Worm (Caenorhabditis elegans) whole organism, young adult: Measurements from ENCODE around the gene acy-2.

Experiments used
- B0035.1 ChIP-seq: sonication (generic microtip); optimal IDR thresholded peaks from 2 replicates; lab custom pipeline; 2016; ENCODE audit warnings: missing genetic modification characterization, mild to moderate bottlenecking, missing compliant biosample characterization, missing genotype, missing genetic modification reagents
- B0261.1 ChIP-seq: sonication (generic microtip); optimal IDR thresholded peaks from 2 replicates; lab custom pipeline; 2016; ENCODE audit warnings: mild to moderate bottlenecking, missing genetic modification characterization, moderate library complexity, missing compliant biosample characterization
- D2030.7 ChIP-seq: fragments of 200-800 bp; sonication (Bioruptor generic); IDR thresholded peaks from 2 replicates; pipeline ENCODE4 v1.3.6; 2022; ENCODE audit warnings: missing genetic modification reagents, missing genetic modification characterization, missing compliant biosample characterization
- F10E7.11 ChIP-seq: sonication (generic microtip); optimal IDR thresholded peaks from 2 replicates; lab custom pipeline; 2017; ENCODE audit warnings: mild to moderate bottlenecking, missing genetic modification characterization, moderate library complexity, missing compliant biosample characterization
- F22D6.2 ChIP-seq: sonication (generic microtip); optimal IDR thresholded peaks from 2 replicates; lab custom pipeline; 2016; ENCODE audit warnings: mild to moderate bottlenecking, missing genetic modification characterization, missing compliant biosample characterization
- F23B12.7 ChIP-seq: sonication (generic microtip); optimal IDR thresholded peaks from 2 replicates; lab custom pipeline; 2017; ENCODE audit warnings: missing genetic modification characterization, mild to moderate bottlenecking, missing compliant biosample characterization, antibody characterized with exemption, moderate library complexity; ENCODE audit not compliant: insufficient read depth
- F33H1.4 ChIP-seq: fragments of 200-800 bp; sonication (Bioruptor generic); IDR thresholded peaks from 2 replicates; pipeline ENCODE4 v1.3.6; 2022; ENCODE audit warnings: missing genetic modification reagents, missing genetic modification characterization, missing compliant biosample characterization
- F39B2.1 ChIP-seq: fragments of 200-800 bp; sonication (Bioruptor generic); IDR thresholded peaks from 2 replicates; pipeline ENCODE4 v1.3.6; 2022; ENCODE audit warnings: missing genetic modification reagents, missing genetic modification characterization, missing compliant biosample characterization
- F55B11.4 ChIP-seq: sonication (generic microtip); optimal IDR thresholded peaks from 2 replicates; lab custom pipeline; 2016; ENCODE audit warnings: missing compliant biosample characterization, missing genetic modification characterization, borderline replicate concordance; ENCODE audit not compliant: insufficient read depth
- K12H6.12 ChIP-seq: fragments of 200-800 bp; sonication (Bioruptor generic); optimal IDR thresholded peaks from 2 replicates; lab custom pipeline; 2018; ENCODE audit warnings: mild to moderate bottlenecking, missing genetic modification characterization, missing compliant biosample characterization
- Y53F4B.3 ChIP-seq: fragments of 200-800 bp; sonication (Bioruptor generic); IDR thresholded peaks from 2 replicates; pipeline ENCODE4 v1.3.6; 2022; ENCODE audit warnings: missing genetic modification reagents, missing genetic modification characterization, missing compliant biosample characterization
- akir-1 ChIP-seq: fragments of 200-800 bp; sonication (Bioruptor generic); optimal IDR thresholded peaks from 2 replicates; lab custom pipeline; 2018; ENCODE audit warnings: mild to moderate bottlenecking, missing genetic modification characterization, moderate library complexity, missing compliant biosample characterization
- aptf-3 ChIP-seq: fragments of 200-800 bp; sonication (Bioruptor generic); IDR thresholded peaks from 2 replicates; pipeline ENCODE4 v1.3.6; 2022; ENCODE audit warnings: missing genetic modification characterization, missing compliant biosample characterization
- attf-6 ChIP-seq: fragments of 200-800 bp; sonication (Bioruptor generic); IDR thresholded peaks from 2 replicates; pipeline ENCODE4 v1.3.6; 2022; ENCODE audit warnings: missing genetic modification reagents, missing genetic modification characterization, missing compliant biosample characterization
- bed-2 ChIP-seq: fragments of 200-800 bp; sonication (Bioruptor generic); IDR thresholded peaks from 2 replicates; pipeline ENCODE4 v1.3.6; 2022; ENCODE audit warnings: missing genetic modification reagents, missing genetic modification characterization, missing compliant biosample characterization
- cebp-1 ChIP-seq, 2 experiments: fragments of 200-800 bp in 1 of 2; sonication (Bioruptor generic) in 1 of 2; sonication (generic microtip) in 1 of 2; IDR thresholded peaks in 1 of 2; optimal IDR thresholded peaks in 1 of 2; 2 replicates each; pipeline versions ENCODE4 v1.3.6 to Lab custom; 2017 to 2022; ENCODE audit warnings: missing compliant biosample characterization in 2 of 2, missing genetic modification characterization in 2 of 2, mild to moderate bottlenecking in 1 of 2, missing genetic modification reagents in 1 of 2, moderate library complexity in 1 of 2
- ceh-100 ChIP-seq: fragments of 200-800 bp; sonication (Bioruptor generic); IDR thresholded peaks from 2 replicates; pipeline ENCODE4 v1.3.6; 2022; ENCODE audit warnings: missing genetic modification reagents, missing genetic modification characterization, missing compliant biosample characterization
- ceh-27 ChIP-seq: fragments of 200-800 bp; sonication (Bioruptor generic); optimal IDR thresholded peaks from 2 replicates; lab custom pipeline; 2018; ENCODE audit warnings: mild to moderate bottlenecking, missing genetic modification characterization, moderate library complexity, missing compliant biosample characterization
- chd-7 ChIP-seq: sonication (generic microtip); optimal IDR thresholded peaks from 2 replicates; lab custom pipeline; 2016; ENCODE audit warnings: mild to moderate bottlenecking, missing genetic modification characterization, moderate library complexity, missing compliant biosample characterization
- dpl-1 ChIP-seq: fragments of 150-350 bp; optimal IDR thresholded peaks from 2 replicates; lab custom pipeline; 2014; ENCODE audit warnings: missing biosample characterization, missing genetic modification reagents, missing genetic modification characterization
- ekl-4 ChIP-seq: fragments of 200-800 bp; sonication (Bioruptor generic); IDR thresholded peaks from 2 replicates; pipeline ENCODE4 v1.3.6; 2022; ENCODE audit warnings: missing genetic modification reagents, missing genetic modification characterization, missing compliant biosample characterization
- hmg-1.2 ChIP-seq: fragments of 200-800 bp; sonication (Bioruptor generic); IDR thresholded peaks from 2 replicates; pipeline ENCODE4 v1.3.6; 2022; ENCODE audit warnings: missing genetic modification reagents, missing genetic modification characterization, missing compliant biosample characterization
- hmg-20 ChIP-seq: fragments of 200-800 bp; sonication (Bioruptor generic); IDR thresholded peaks from 2 replicates; pipeline ENCODE4 v1.3.6; 2022; ENCODE audit warnings: missing genetic modification reagents, missing genetic modification characterization, missing compliant biosample characterization
- hsf-1 ChIP-seq: fragments of 200-800 bp; sonication (Bioruptor generic); IDR thresholded peaks from 2 replicates; pipeline ENCODE4 v1.3.6; 2022; ENCODE audit warnings: missing genetic modification reagents, missing genetic modification characterization, missing compliant biosample characterization
- lin-26 ChIP-seq: fragments of 200-800 bp; sonication (Bioruptor generic); IDR thresholded peaks from 2 replicates; pipeline ENCODE4 v1.3.6; 2022; ENCODE audit warnings: missing genetic modification reagents, missing genetic modification characterization, missing compliant biosample characterization
- lin-35 ChIP-seq, 3 experiments: fragments of 150-350 bp in 2 of 3; sonication (generic microtip) in 1 of 3; optimal IDR thresholded peaks; 2 replicates each; lab custom pipeline; 2014 to 2018; ENCODE audit warnings: missing biosample characterization in 3 of 3, missing genetic modification characterization in 3 of 3, missing genetic modification reagents in 3 of 3
- lin-40 ChIP-seq: sonication (generic microtip); optimal IDR thresholded peaks from 2 replicates; lab custom pipeline; 2016; ENCODE audit warnings: missing genetic modification characterization, mild to moderate bottlenecking, missing compliant biosample characterization, missing genotype, missing genetic modification reagents
- lin-54 ChIP-seq: fragments of 200-800 bp; sonication (Bioruptor generic); optimal IDR thresholded peaks from 2 replicates; lab custom pipeline; 2018; ENCODE audit warnings: mild to moderate bottlenecking, missing genetic modification characterization, missing compliant biosample characterization
- lir-1 ChIP-seq: fragments of 200-800 bp; sonication (Bioruptor generic); conservative IDR thresholded peaks from 2 replicates; pipeline ENCODE4 v1.3.6; 2022; ENCODE audit warnings: missing genetic modification reagents, missing genetic modification characterization, missing compliant biosample characterization
- madf-8 ChIP-seq: fragments of 200-800 bp; sonication (Bioruptor generic); conservative IDR thresholded peaks from 2 replicates; pipeline ENCODE4 v1.3.6; 2022; ENCODE audit warnings: missing genetic modification reagents, missing genetic modification characterization, missing compliant biosample characterization
- mcd-1 ChIP-seq: fragments of 200-800 bp; sonication (Bioruptor generic); IDR thresholded peaks from 2 replicates; pipeline ENCODE4 v1.3.6; 2022; ENCODE audit warnings: missing genetic modification reagents, missing genetic modification characterization, missing compliant biosample characterization
- mel-28 ChIP-seq: sonication (generic microtip); optimal IDR thresholded peaks from 2 replicates; lab custom pipeline; 2016; ENCODE audit warnings: borderline replicate concordance, mild to moderate bottlenecking, missing genetic modification characterization, missing compliant biosample characterization
- nfya-1 ChIP-seq: sonication (generic microtip); optimal IDR thresholded peaks from 2 replicates; lab custom pipeline; 2017; ENCODE audit warnings: antibody characterized with exemption, missing compliant biosample characterization, missing genetic modification characterization, borderline replicate concordance; ENCODE audit not compliant: insufficient read depth
- nfya-2 ChIP-seq: fragments of 200-800 bp; sonication (Bioruptor generic); IDR thresholded peaks from 2 replicates; pipeline ENCODE4 v1.3.6; 2022; ENCODE audit warnings: missing genetic modification reagents, missing genetic modification characterization, missing compliant biosample characterization
- nhr-179 ChIP-seq: sonication (generic microtip); optimal IDR thresholded peaks from 2 replicates; lab custom pipeline; 2016; ENCODE audit warnings: mild to moderate bottlenecking, missing genetic modification characterization, missing compliant biosample characterization
- nhr-90 ChIP-seq: sonication (generic microtip); optimal IDR thresholded peaks from 2 replicates; lab custom pipeline; 2016; ENCODE audit warnings: missing genotype, mild to moderate bottlenecking, missing genetic modification characterization, missing compliant biosample characterization
- pbrm-1 ChIP-seq: fragments of 200-800 bp; sonication (Bioruptor generic); IDR thresholded peaks from 2 replicates; pipeline ENCODE4 v1.3.6; 2022; ENCODE audit warnings: missing genetic modification reagents, missing genetic modification characterization, missing compliant biosample characterization
- pha-4 ChIP-seq: fragments of 150-350 bp; sonication (generic microtip); optimal IDR thresholded peaks from 2 replicates; lab custom pipeline; 2014; ENCODE audit warnings: missing biosample characterization, missing genetic modification reagents, missing genetic modification characterization
- sdz-38 ChIP-seq: sonication (generic microtip); optimal IDR thresholded peaks from 2 replicates; lab custom pipeline; 2016; ENCODE audit warnings: missing genotype, missing genetic modification characterization, missing compliant biosample characterization
- snpc-4 ChIP-seq, 5 experiments: fragments of 150-350 bp in 1 of 5; sonication (generic microtip) in 4 of 5; optimal IDR thresholded peaks; 2 replicates each; lab custom pipeline; 2014 to 2018; ENCODE audit warnings: missing genetic modification characterization in 5 of 5, missing biosample characterization in 3 of 5, antibody characterized with exemption in 2 of 5, mild to moderate bottlenecking in 2 of 5, missing compliant biosample characterization in 2 of 5, missing genotype in 2 of 5, moderate library complexity in 2 of 5, missing genetic modification reagents in 1 of 5
- sptf-2 ChIP-seq: fragments of 200-800 bp; sonication (Bioruptor generic); optimal IDR thresholded peaks from 2 replicates; lab custom pipeline; 2018; ENCODE audit warnings: mild to moderate bottlenecking, missing genetic modification characterization, missing compliant biosample characterization
- tbx-9 ChIP-seq: sonication (generic microtip); optimal IDR thresholded peaks from 2 replicates; lab custom pipeline; 2016; ENCODE audit warnings: borderline replicate concordance, missing genetic modification characterization, inconsistent platforms, missing compliant biosample characterization
- xnd-1 ChIP-seq: sonication (generic microtip); optimal IDR thresholded peaks from 2 replicates; lab custom pipeline; 2016; ENCODE audit warnings: missing genotype, missing genetic modification reagents, missing genetic modification characterization, missing compliant biosample characterization
- ztf-25 ChIP-seq: fragments of 200-800 bp; sonication (Bioruptor generic); IDR thresholded peaks from 2 replicates; pipeline ENCODE4 v1.3.6; 2022; ENCODE audit warnings: missing genetic modification reagents, missing genetic modification characterization, missing compliant biosample characterization
- ztf-26 ChIP-seq: sonication (generic microtip); optimal IDR thresholded peaks from 2 replicates; lab custom pipeline; 2017; ENCODE audit warnings: missing genetic modification characterization, missing compliant biosample characterization
- ztf-28 ChIP-seq: fragments of 200-800 bp; sonication (Bioruptor generic); IDR thresholded peaks from 2 replicates; pipeline ENCODE4 v1.3.6; 2022; ENCODE audit warnings: missing genetic modification reagents, missing genetic modification characterization, missing compliant biosample characterization
- ztf-3 ChIP-seq: fragments of 200-800 bp; sonication (Bioruptor generic); optimal IDR thresholded peaks from 2 replicates; lab custom pipeline; 2018; ENCODE audit warnings: mild to moderate bottlenecking, missing genetic modification characterization, missing compliant biosample characterization

The acy-2 gene

DNA sequence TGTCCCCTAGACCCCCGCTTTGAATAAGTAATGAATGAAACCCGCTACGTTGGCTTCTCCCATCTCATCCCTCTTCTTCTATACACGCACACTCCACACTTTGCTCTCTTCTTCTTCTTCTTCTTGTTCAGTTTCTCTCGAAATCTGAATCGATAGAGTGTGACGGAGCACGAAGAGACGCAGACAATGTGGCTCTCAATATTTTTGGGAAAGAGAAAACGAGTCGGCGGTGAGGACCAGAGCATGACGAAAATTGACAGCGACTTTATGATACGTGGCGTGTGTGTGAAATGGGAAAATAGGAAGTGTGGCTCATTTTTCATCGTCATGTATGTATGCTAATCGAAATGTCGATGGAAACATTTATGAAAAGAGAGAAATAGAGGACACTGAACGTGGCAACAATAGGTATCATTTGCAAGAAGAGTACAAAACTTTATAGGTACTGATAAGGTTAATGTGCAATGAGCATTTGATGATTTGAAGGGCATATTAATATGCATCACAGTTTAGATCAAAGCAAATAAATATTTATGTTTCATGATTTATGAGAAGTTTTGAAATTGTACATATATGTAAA is 15.8 kb downstream of the acy-2 start:
- TF ChIP-seq mcd-1 (no peak), F10E7.11 (tag; lab: Kevin White, UChicago) (no peak), hsf-1 (GFP tag; lab: Robert Waterston, UW) (no peak), B0261.1 (no peak), lin-35 (GFP tag; optimal IDR thresholded peaks at IDR 0.05; lab: Kevin White, UChicago) (peak in 1 of 3 experiments; percentile 17), nhr-179 (tag; lab: Kevin White, UChicago) (no peak), mel-28 (tag; lab: Kevin White, UChicago) (no peak), Y53F4B.3 (GFP tag; lab: Robert Waterston, UW) (no peak), chd-7 (tag; lab: Kevin White, UChicago) (no peak), ztf-3 (GFP tag; lab: Kevin White, UChicago) (no peak), hmg-1.2 (GFP tag; lab: Robert Waterston, UW) (peak; percentile 38; the same call in 1 of the 2 replicates), lin-54 (no peak), lir-1 (GFP tag; lab: Robert Waterston, UW) (no peak), sptf-2 (GFP tag; lab: Kevin White, UChicago) (no peak), ztf-25 (GFP tag; lab: Robert Waterston, UW) (no peak), snpc-4 (GFP tag; optimal IDR thresholded peaks at IDR 0.05; lab: Kevin White, UChicago) (no peak), snpc-4 (tag; optimal IDR thresholded peaks at IDR 0.05; lab: Kevin White, UChicago) (no peak), D2030.7 (no peak), F55B11.4 (tag; lab: Kevin White, UChicago) (no peak), lin-26 (GFP tag; lab: Robert Waterston, UW) (no peak), ceh-100 (GFP tag; lab: Robert Waterston, UW) (no peak), K12H6.12 (peak; percentile 22), pbrm-1 (no peak), akir-1 (GFP tag; lab: Kevin White, UChicago) (no peak), ekl-4 (GFP tag; lab: Robert Waterston, UW) (no peak), nhr-90 (tag; lab: Kevin White, UChicago) (no peak), xnd-1 (no peak), madf-8 (GFP tag; lab: Robert Waterston, UW) (no peak), hmg-20 (GFP tag; lab: Robert Waterston, UW) (0 out of 2 replicates have a peak, but pooled peaks have one; percentile 6), B0035.1 (tag; lab: Kevin White, UChicago) (no peak), bed-2 (no peak), F23B12.7 (tag; lab: Kevin White, UChicago) (no peak), ztf-26 (no peak), ztf-28 (GFP tag; lab: Robert Waterston, UW) (no peak), dpl-1 (GFP tag; lab: Kevin White, UChicago) (no peak), aptf-3 (GFP tag; lab: Robert Waterston, UW) (no peak), nfya-2 (GFP tag; lab: Robert Waterston, UW) (no peak), F33H1.4 (no peak), F22D6.2 (tag; lab: Kevin White, UChicago) (no peak), tbx-9 (tag; lab: Kevin White, UChicago) (no peak), F39B2.1 (GFP tag; lab: Robert Waterston, UW) (no peak), cebp-1 (GFP tag; IDR thresholded peaks at IDR 0.05; lab: Robert Waterston, UW) (no peak), cebp-1 (tag; optimal IDR thresholded peaks at IDR 0.05; lab: Kevin White, UChicago) (no peak), ceh-27 (GFP tag; lab: Kevin White, UChicago) (peak; percentile 27), nfya-1 (tag; lab: Kevin White, UChicago) (no peak), pha-4 (tag; lab: Kevin White, UChicago) (no peak), lin-40 (tag; lab: Kevin White, UChicago) (peak; percentile 42), sdz-38 (tag; lab: Kevin White, UChicago) (no peak), attf-6 (GFP tag; lab: Robert Waterston, UW) (no peak)
